Fruit fly (Drosophila melanogaster) whole organism, embryonic: ENCODE measurements around the gene CG33511.

Experiments
- Adf1 ChIP-seq: fragments of 200-800 bp; sonication (Bioruptor generic); IDR thresholded peaks from 2 replicates; pipeline ENCODE4 v1.3.6; 2022; ENCODE audit warnings: missing biosample characterization, missing genetic modification characterization
- Aef1 ChIP-seq: fragments of 200-800 bp; sonication (Bioruptor generic); IDR thresholded peaks from 3 replicates; pipeline ENCODE4 v1.3.6; 2022; ENCODE audit warnings: missing biosample characterization, missing genetic modification characterization
- CG10147 ChIP-seq: fragments of 200-800 bp; sonication (Bioruptor generic); optimal IDR thresholded peaks from 2 replicates; lab custom pipeline; 2019; ENCODE audit warnings: missing biosample characterization, mild to moderate bottlenecking, missing genetic modification characterization, moderate library complexity
- CG10209 ChIP-seq: fragments of 200-800 bp; sonication (Bioruptor generic); optimal IDR thresholded peaks from 3 replicates; lab custom pipeline; 2017; ENCODE audit warnings: missing biosample characterization, mild to moderate bottlenecking, missing genetic modification characterization, missing genetic modification reagents
- CG10654 ChIP-seq: fragments of 200-800 bp; sonication (Bioruptor generic); optimal IDR thresholded peaks from 2 replicates; lab custom pipeline; 2016; ENCODE audit warnings: missing biosample characterization, missing genetic modification characterization
- CG11696 ChIP-seq: fragments of 200-800 bp; sonication (Bioruptor generic); IDR thresholded peaks from 2 replicates; pipeline ENCODE4 v1.3.6; 2022; ENCODE audit warnings: missing biosample characterization, missing genetic modification characterization
- CG12219 ChIP-seq: fragments of 200-800 bp; sonication (Bioruptor generic); optimal IDR thresholded peaks from 3 replicates; lab custom pipeline; 2018; ENCODE audit warnings: missing biosample characterization, mild to moderate bottlenecking, missing genetic modification characterization
- CG12236 ChIP-seq: fragments of 200-800 bp; sonication (Bioruptor generic); optimal IDR thresholded peaks from 2 replicates; lab custom pipeline; 2016; ENCODE audit warnings: missing biosample characterization, missing genetic modification characterization
- CG13424 ChIP-seq: fragments of 200-800 bp; sonication (Bioruptor generic); optimal IDR thresholded peaks from 2 replicates; lab custom pipeline; 2019; ENCODE audit warnings: missing biosample characterization, mild to moderate bottlenecking, missing genetic modification characterization, moderate library complexity
- CG13624 ChIP-seq: fragments of 200-800 bp; sonication (Bioruptor generic); optimal IDR thresholded peaks from 2 replicates; lab custom pipeline; 2016; ENCODE audit warnings: missing biosample characterization, missing genetic modification characterization
- CG14014 ChIP-seq: fragments of 200-800 bp; sonication (Bioruptor generic); IDR thresholded peaks from 2 replicates; pipeline ENCODE4 v1.3.6; 2022; ENCODE audit warnings: missing biosample characterization, missing genetic modification characterization
- CG15479 ChIP-seq: fragments of 200-800 bp; sonication (Bioruptor generic); optimal IDR thresholded peaks from 3 replicates; lab custom pipeline; 2019; ENCODE audit warnings: missing biosample characterization, mild to moderate bottlenecking, missing genetic modification characterization, moderate library complexity
- CG1602 ChIP-seq: fragments of 200-800 bp; sonication (Bioruptor generic); optimal IDR thresholded peaks from 3 replicates; lab custom pipeline; 2016; ENCODE audit warnings: missing biosample characterization, missing genetic modification characterization
- CG4404 ChIP-seq: fragments of 200-800 bp; sonication (Bioruptor generic); IDR thresholded peaks from 2 replicates; pipeline ENCODE4 v1.3.6; 2022; ENCODE audit warnings: missing biosample characterization, missing genetic modification characterization
- CG5953 ChIP-seq: fragments of 200-800 bp; sonication (Bioruptor generic); IDR thresholded peaks from 2 replicates; pipeline ENCODE4 v1.3.6; 2022; ENCODE audit warnings: missing biosample characterization, missing genetic modification characterization
- CG6254 ChIP-seq: fragments of 200-800 bp; sonication (Bioruptor generic); optimal IDR thresholded peaks from 3 replicates; lab custom pipeline; 2017; ENCODE audit warnings: mild to moderate bottlenecking, missing biosample characterization, missing genetic modification reagents, missing genetic modification characterization
- CG7372 ChIP-seq: fragments of 200-800 bp; sonication (Bioruptor generic); IDR thresholded peaks from 2 replicates; pipeline ENCODE4 v1.3.6; 2022; ENCODE audit warnings: missing biosample characterization, missing genetic modification characterization
- CG8290 ChIP-seq, 3 experiments: fragments of 200-800 bp; sonication (Bioruptor generic); optimal IDR thresholded peaks; 2 replicates each; lab custom pipeline; 2016 to 2019; ENCODE audit warnings: missing biosample characterization in 3 of 3, missing genetic modification characterization in 3 of 3, mild to moderate bottlenecking in 2 of 3, moderate library complexity in 1 of 3
- CG9932 ChIP-seq: fragments of 200-800 bp; sonication (Bioruptor generic); IDR thresholded peaks from 2 replicates; pipeline ENCODE4 v1.3.6; 2022; ENCODE audit warnings: missing biosample characterization, missing genetic modification characterization
- Deaf1 ChIP-seq: fragments of 200-800 bp; optimal IDR thresholded peaks from 3 replicates; lab custom pipeline; 2019; ENCODE audit warnings: missing biosample characterization, mild to moderate bottlenecking, missing genetic modification characterization, moderate library complexity
- Doc2 ChIP-seq: fragments of 200-800 bp; sonication (Bioruptor generic); IDR thresholded peaks from 2 replicates; pipeline ENCODE4 v1.3.6; 2022; ENCODE audit warnings: missing biosample characterization, missing genetic modification characterization
- Fer1 ChIP-seq: fragments of 200-800 bp; sonication (Bioruptor generic); optimal IDR thresholded peaks from 2 replicates; lab custom pipeline; 2017; ENCODE audit warnings: missing biosample characterization, mild to moderate bottlenecking, missing genetic modification characterization
- Hand ChIP-seq: fragments of 200-800 bp; sonication (Bioruptor generic); optimal IDR thresholded peaks from 2 replicates; lab custom pipeline; 2017; ENCODE audit warnings: mild to moderate bottlenecking, missing biosample characterization, missing genetic modification reagents, missing genetic modification characterization
- Kr ChIP-seq: fragments of 200-800 bp; sonication (Bioruptor generic); optimal IDR thresholded peaks from 2 replicates; lab custom pipeline; 2017; ENCODE audit warnings: missing biosample characterization, mild to moderate bottlenecking, missing genetic modification characterization
- Med ChIP-seq: fragments of 200-800 bp; sonication (Bioruptor generic); peaks from one replicate; lab custom pipeline; 2016; ENCODE audit warnings: missing biosample characterization, missing genetic modification characterization, mild to moderate bottlenecking, inconsistent platforms, moderate library complexity
- NC2β ChIP-seq: fragments of 200-800 bp; sonication (Bioruptor generic); optimal IDR thresholded peaks from 2 replicates; lab custom pipeline; 2016; ENCODE audit warnings: missing biosample characterization, missing genetic modification characterization
- Stat92E ChIP-seq, 3 experiments: fragments of >200 bp in 2 of 3; fragments of 200-800 bp in 1 of 3; sonication (Bioruptor generic) in 1 of 3; optimal IDR thresholded peaks; 2 replicates each; lab custom pipeline; 2017 to 2019; ENCODE audit warnings: missing biosample characterization in 3 of 3, missing genetic modification characterization in 3 of 3, mild to moderate bottlenecking in 1 of 3, moderate library complexity in 1 of 3
- Xrp1 ChIP-seq: fragments of 200-800 bp; sonication (Bioruptor generic); IDR thresholded peaks from 2 replicates; pipeline ENCODE4 v1.3.6; 2022; ENCODE audit warnings: missing biosample characterization, missing genetic modification characterization
- ase ChIP-seq: fragments of 200-800 bp; sonication (Bioruptor generic); IDR thresholded peaks from 3 replicates; pipeline ENCODE4 v1.3.6; 2022; ENCODE audit warnings: missing biosample characterization, missing genetic modification characterization
- ato ChIP-seq: fragments of 200-800 bp; sonication (Bioruptor generic); IDR thresholded peaks from 2 replicates; pipeline ENCODE4 v1.3.6; 2022; ENCODE audit warnings: missing biosample characterization, missing genetic modification characterization; ENCODE audit not compliant: partially characterized antibody
- bbx ChIP-seq: fragments of 200-800 bp; sonication (Bioruptor generic); IDR thresholded peaks from 2 replicates; pipeline ENCODE4 v1.3.6; 2022; ENCODE audit warnings: missing biosample characterization, missing genetic modification characterization; ENCODE audit not compliant: partially characterized antibody
- chn ChIP-seq: fragments of 200-800 bp; sonication (Bioruptor generic); optimal IDR thresholded peaks from 2 replicates; lab custom pipeline; 2016; ENCODE audit warnings: missing biosample characterization, missing genetic modification characterization
- crc ChIP-seq: fragments of 200-800 bp; sonication (Bioruptor generic); optimal IDR thresholded peaks from 2 replicates; lab custom pipeline; 2016; ENCODE audit warnings: missing biosample characterization, missing genetic modification characterization
- croc ChIP-seq: fragments of 200-800 bp; sonication (Bioruptor generic); conservative IDR thresholded peaks from 3 replicates; pipeline ENCODE4 v1.3.6; 2022; ENCODE audit warnings: missing biosample characterization, missing genetic modification characterization
- crol ChIP-seq: fragments of 200-800 bp; sonication (Bioruptor generic); IDR thresholded peaks from 2 replicates; pipeline ENCODE4 v1.3.6; 2022; ENCODE audit warnings: missing biosample characterization, missing genetic modification characterization
- dysf ChIP-seq: fragments of 200-800 bp; sonication (Bioruptor generic); IDR thresholded peaks from 3 replicates; pipeline ENCODE4 v1.3.6; 2022; ENCODE audit warnings: missing biosample characterization, missing genetic modification characterization
- fd3F ChIP-seq: fragments of 200-800 bp; sonication (Bioruptor generic); optimal IDR thresholded peaks from 2 replicates; lab custom pipeline; 2018; ENCODE audit warnings: missing biosample characterization, mild to moderate bottlenecking, missing genetic modification characterization, moderate library complexity
- gcm2 ChIP-seq: fragments of 200-800 bp; sonication (Bioruptor generic); optimal IDR thresholded peaks from 2 replicates; lab custom pipeline; 2016; ENCODE audit warnings: missing biosample characterization, missing genetic modification characterization
- org-1 ChIP-seq: fragments of 200-800 bp; sonication (Bioruptor generic); optimal IDR thresholded peaks from 2 replicates; lab custom pipeline; 2017; ENCODE audit warnings: missing biosample characterization, missing genetic modification characterization
- pho ChIP-seq: fragments of 200-800 bp; sonication (Bioruptor generic); optimal IDR thresholded peaks from 2 replicates; lab custom pipeline; 2016; ENCODE audit warnings: missing biosample characterization, missing genetic modification characterization
- prd ChIP-seq, 3 experiments: fragments of >200 bp in 2 of 3; fragments of 200-800 bp in 1 of 3; sonication (Bioruptor generic) in 1 of 3; optimal IDR thresholded peaks in 2 of 3; IDR thresholded peaks in 1 of 3; 2 replicates in 2 of 3; 3 replicates in 1 of 3; pipeline versions ENCODE4 v1.3.6 to Lab custom; 2017 to 2022; ENCODE audit warnings: missing biosample characterization in 1 of 3, missing genetic modification characterization in 1 of 3
- pum ChIP-seq: fragments of 200-800 bp; sonication (Bioruptor generic); optimal IDR thresholded peaks from 2 replicates; lab custom pipeline; 2016; ENCODE audit warnings: missing biosample characterization, missing genetic modification characterization
- pzg ChIP-seq: fragments of 200-800 bp; sonication (Bioruptor generic); optimal IDR thresholded peaks from 3 replicates; lab custom pipeline; 2018; ENCODE audit warnings: missing biosample characterization, mild to moderate bottlenecking, missing genetic modification characterization, moderate library complexity
- sc ChIP-seq, 3 experiments: fragments of >200 bp in 2 of 3; fragments of 200-800 bp in 1 of 3; sonication (Bioruptor generic) in 1 of 3; optimal IDR thresholded peaks; 2 replicates in 2 of 3; 3 replicates in 1 of 3; lab custom pipeline; 2017; ENCODE audit warnings: mild to moderate bottlenecking in 1 of 3, missing biosample characterization in 1 of 3, missing genetic modification characterization in 1 of 3, missing genetic modification reagents in 1 of 3
- schlank ChIP-seq: fragments of 200-800 bp; sonication (Bioruptor generic); optimal IDR thresholded peaks from 2 replicates; lab custom pipeline; 2018; ENCODE audit warnings: missing biosample characterization, mild to moderate bottlenecking, missing genetic modification characterization
- so ChIP-seq: fragments of 200-800 bp; sonication (Bioruptor generic); IDR thresholded peaks from 3 replicates; pipeline ENCODE4 v1.3.6; 2022; ENCODE audit warnings: missing biosample characterization, missing genetic modification characterization
- tin ChIP-seq: fragments of 200-800 bp; sonication (Bioruptor generic); optimal IDR thresholded peaks from 3 replicates; lab custom pipeline; 2016; ENCODE audit warnings: missing biosample characterization, missing genetic modification characterization

Gene CG33511

dm6 chr2L:21051873-21052736, 30.2 kb downstream of the CG33511 start, which contains the start of gene CG42238 (continued):
- no peak for TF ChIP-seq crc (GFP tag; lab: Kevin White, UChicago)
- no peak for TF ChIP-seq Hand
- no peak for TF ChIP-seq CG15479 (GFP tag; lab: Kevin White, UChicago)
- TF ChIP-seq Kr (GFP tag; lab: Kevin White, UChicago): peak; percentile 79
- TF ChIP-seq CG11696 (GFP tag; lab: Robert Waterston, UW): no peak
- TF ChIP-seq chn (GFP tag; lab: Kevin White, UChicago): no peak
- TF ChIP-seq NC2β: no peak
- no peak for TF ChIP-seq fd3F (GFP tag; lab: Kevin White, UChicago)
- no peak for TF ChIP-seq schlank (tag; lab: Kevin White, UChicago)
- no peak for TF ChIP-seq Stat92E (GFP tag; optimal IDR thresholded peaks at IDR 0.05; lab: Kevin White, UChicago)
- TF ChIP-seq pum (GFP tag; lab: Kevin White, UChicago): no peak
- no peak for TF ChIP-seq CG1602 (GFP tag; lab: Kevin White, UChicago)
- TF ChIP-seq Fer1 (GFP tag; lab: Kevin White, UChicago): peak; percentile 30
- TF ChIP-seq Med (GFP tag; lab: Kevin White, UChicago): peak; percentile 85
- TF ChIP-seq gcm2 (GFP tag; lab: Kevin White, UChicago): no peak
- no peak for TF ChIP-seq Doc2 (GFP tag; lab: Robert Waterston, UW)
- no peak for TF ChIP-seq CG14014 (GFP tag; lab: Robert Waterston, UW)
- TF ChIP-seq CG5953 (GFP tag; lab: Robert Waterston, UW): peak; percentile 31; the same call in 1 of the 2 replicates
- TF ChIP-seq CG13624: peak; percentile 9
- TF ChIP-seq croc (GFP tag; lab: Robert Waterston, UW): no peak
- no peak for TF ChIP-seq CG10654
- no peak for TF ChIP-seq sc (optimal IDR thresholded peaks at IDR 0.05; lab: Kevin White, UChicago)
- TF ChIP-seq sc (GFP tag; optimal IDR thresholded peaks at IDR 0.05; lab: Kevin White, UChicago): no peak
- TF ChIP-seq pho (GFP tag; lab: Kevin White, UChicago): no peak
- TF ChIP-seq Adf1 (GFP tag; lab: Robert Waterston, UW): no peak; the same call in 1 of the 2 replicates
- TF ChIP-seq so (GFP tag; lab: Robert Waterston, UW): no peak
- TF ChIP-seq Xrp1: 0 out of 2 replicates have a peak, but pooled peaks have one; percentile 23
- peak; percentile 72 for TF ChIP-seq pzg (GFP tag; lab: Kevin White, UChicago)
- peak; percentile 52 for TF ChIP-seq crol
- no peak for TF ChIP-seq CG4404
- peak; percentile 30 for TF ChIP-seq CG8290 (GFP tag; optimal IDR thresholded peaks at IDR 0.05; lab: Kevin White, UChicago)
- TF ChIP-seq CG8290 (tag; optimal IDR thresholded peaks at IDR 0.05; lab: Kevin White, UChicago): peak; percentile 6 to 74
- no peak; the same call in 2 of the 3 replicates for TF ChIP-seq Aef1 (GFP tag; lab: Robert Waterston, UW)
- no peak for TF ChIP-seq prd (optimal IDR thresholded peaks at IDR 0.05; lab: Kevin White, UChicago)
- TF ChIP-seq prd (GFP tag; IDR thresholded peaks at IDR 0.05; lab: Robert Waterston, UW): no peak
- TF ChIP-seq CG6254: no peak
- TF ChIP-seq CG10147 (GFP tag; lab: Kevin White, UChicago): no peak
- TF ChIP-seq CG12219 (GFP tag; lab: Kevin White, UChicago): no peak
- TF ChIP-seq CG10209 (GFP tag; lab: Kevin White, UChicago): no peak
- TF ChIP-seq ato (GFP tag; lab: Robert Waterston, UW): 0 out of 2 replicates have a peak, but pooled peaks have one; percentile 39
- no peak for TF ChIP-seq dysf (GFP tag; lab: Robert Waterston, UW)
- no peak for TF ChIP-seq CG12236 (GFP tag; lab: Kevin White, UChicago)
- no peak for TF ChIP-seq tin (GFP tag; lab: Kevin White, UChicago)
- peak; percentile 55 for TF ChIP-seq bbx (GFP tag; lab: Robert Waterston, UW)
- no peak for TF ChIP-seq org-1
- no peak for TF ChIP-seq ase (GFP tag; lab: Robert Waterston, UW)
- no peak for TF ChIP-seq CG13424 (tag; lab: Kevin White, UChicago)
- peak; percentile 48 for TF ChIP-seq CG9932 (GFP tag; lab: Robert Waterston, UW)
- TF ChIP-seq Deaf1 (tag; lab: Kevin White, UChicago): no peak
- TF ChIP-seq CG7372 (GFP tag; lab: Robert Waterston, UW): no peak
